Worm (Caenorhabditis elegans) whole organism, L4 larva: ENCODE data around the gene Y47D3A.13.
"Not testable (repeated sequence)": the region's sequence is repeated elsewhere in the genome, so short reads cannot be mapped to it uniquely, and the experiment has no call there.

Experiments
- F10B5.3 ChIP-seq: sonication (generic microtip); optimal IDR thresholded peaks from 2 replicates; lab custom pipeline; 2016; ENCODE audit warnings: mild to moderate bottlenecking, missing genetic modification characterization, missing compliant biosample characterization
- F26F4.8 ChIP-seq: fragments of 200-800 bp; sonication (Bioruptor generic); conservative IDR thresholded peaks from 2 replicates; pipeline ENCODE4 v1.3.6; 2022; ENCODE audit warnings: missing genetic modification characterization, missing compliant biosample characterization
- F37D6.2 ChIP-seq: sonication (generic microtip); optimal IDR thresholded peaks from 2 replicates; lab custom pipeline; 2016; ENCODE audit warnings: mild to moderate bottlenecking, missing genetic modification characterization, missing compliant biosample characterization
- F44E2.7 ChIP-seq: fragments of 200-800 bp; sonication (Bioruptor generic); IDR thresholded peaks from 2 replicates; pipeline ENCODE4 v2.1.2; 2022; ENCODE audit warnings: missing genetic modification characterization, missing compliant biosample characterization
- R02D3.7 ChIP-seq: fragments of 150-350 bp; sonication (generic microtip); optimal IDR thresholded peaks from 3 replicates; lab custom pipeline; 2014; ENCODE audit warnings: missing biosample characterization, missing genetic modification characterization
- ZK337.2 ChIP-seq: fragments of 200-800 bp; sonication (Bioruptor generic); IDR thresholded peaks from 2 replicates; pipeline ENCODE4 v1.3.6; 2022; ENCODE audit warnings: missing genetic modification reagents, missing genetic modification characterization, missing compliant biosample characterization
- aly-2 ChIP-seq: sonication (generic microtip); optimal IDR thresholded peaks from 2 replicates; lab custom pipeline; 2018; ENCODE audit warnings: missing biosample characterization, missing genetic modification characterization
- attf-4 ChIP-seq: sonication (generic microtip); optimal IDR thresholded peaks from 3 replicates; lab custom pipeline; 2017; ENCODE audit warnings: missing biosample characterization, missing genetic modification characterization
- ceh-32 ChIP-seq: sonication (generic microtip); optimal IDR thresholded peaks from 2 replicates; lab custom pipeline; 2016; ENCODE audit warnings: mild to moderate bottlenecking, missing genetic modification characterization, missing compliant biosample characterization; ENCODE audit not compliant: poor library complexity
- ceh-44 ChIP-seq: fragments of 200-800 bp; sonication (Bioruptor generic); IDR thresholded peaks from 2 replicates; pipeline ENCODE4 v1.3.6; 2022; ENCODE audit warnings: missing genetic modification reagents, missing genetic modification characterization, missing compliant biosample characterization
- cey-2 ChIP-seq: sonication (generic microtip); optimal IDR thresholded peaks from 3 replicates; lab custom pipeline; 2017; ENCODE audit warnings: missing genetic modification characterization, mild to moderate bottlenecking, missing compliant biosample characterization, antibody characterized with exemption, borderline replicate concordance; ENCODE audit not compliant: insufficient read depth
- daf-12 ChIP-seq: fragments of 150-350 bp; optimal IDR thresholded peaks from 2 replicates; lab custom pipeline; 2014; ENCODE audit warnings: missing biosample characterization, missing genetic modification reagents, missing genetic modification characterization
- daf-16 ChIP-seq, 3 experiments: sonication (generic microtip); optimal IDR thresholded peaks; 2 replicates each; lab custom pipeline; 2016 to 2017; ENCODE audit warnings: missing genetic modification characterization in 3 of 3, missing genetic modification reagents in 3 of 3, mild to moderate bottlenecking in 2 of 3, missing compliant biosample characterization in 2 of 3, missing biosample characterization in 1 of 3, moderate library complexity in 1 of 3
- daf-19 ChIP-seq: fragments of 200-800 bp; sonication (Bioruptor generic); conservative IDR thresholded peaks from 2 replicates; pipeline ENCODE4 v1.3.6; 2022; ENCODE audit warnings: missing genetic modification characterization, missing compliant biosample characterization
- dmd-6 ChIP-seq: fragments of 200-800 bp; sonication (Bioruptor generic); IDR thresholded peaks from 2 replicates; pipeline ENCODE4 v1.3.6; 2022; ENCODE audit warnings: missing genetic modification reagents, missing genetic modification characterization, missing compliant biosample characterization
- dmd-8 ChIP-seq: fragments of 200-800 bp; sonication (Bioruptor generic); IDR thresholded peaks from 2 replicates; pipeline ENCODE4 v1.3.6; 2022; ENCODE audit warnings: missing genetic modification characterization, missing compliant biosample characterization
- dmd-9 ChIP-seq: fragments of 200-800 bp; sonication (Bioruptor generic); IDR thresholded peaks from 2 replicates; pipeline ENCODE4 v1.3.6; 2022; ENCODE audit warnings: missing genetic modification reagents, missing genetic modification characterization, missing compliant biosample characterization
- fkh-10 ChIP-seq: fragments of 150-350 bp; optimal IDR thresholded peaks from 2 replicates; lab custom pipeline; 2014; ENCODE audit warnings: missing biosample characterization, missing genetic modification reagents, missing genetic modification characterization
- hif-1 ChIP-seq, 2 experiments: sonication (generic microtip); optimal IDR thresholded peaks; 2 replicates each; lab custom pipeline; 2016 to 2017; ENCODE audit warnings: missing compliant biosample characterization in 2 of 2, missing genetic modification characterization in 2 of 2, missing genetic modification reagents in 2 of 2, missing genotype in 2 of 2, mild to moderate bottlenecking in 1 of 2
- hlh-11 ChIP-seq: fragments of 200-800 bp; sonication (Bioruptor generic); optimal IDR thresholded peaks from 2 replicates; lab custom pipeline; 2018; ENCODE audit warnings: mild to moderate bottlenecking, missing genetic modification characterization, missing compliant biosample characterization
- lim-7 ChIP-seq: fragments of 200-800 bp; sonication (Bioruptor generic); IDR thresholded peaks from 2 replicates; pipeline ENCODE4 v1.3.6; 2022; ENCODE audit warnings: missing genetic modification characterization, missing compliant biosample characterization
- lin-1 ChIP-seq: fragments of 200-800 bp; sonication (Bioruptor generic); IDR thresholded peaks from 2 replicates; pipeline ENCODE4 v1.3.6; 2022; ENCODE audit warnings: missing genetic modification reagents, missing genetic modification characterization, missing compliant biosample characterization
- lin-13 ChIP-seq: fragments of 150-350 bp; optimal IDR thresholded peaks from 2 replicates; lab custom pipeline; 2014; ENCODE audit warnings: missing biosample characterization, missing genetic modification reagents, missing genetic modification characterization
- lin-29 ChIP-seq: fragments of 200-800 bp; sonication (Bioruptor generic); IDR thresholded peaks from 2 replicates; pipeline ENCODE4 v1.3.6; 2022; ENCODE audit warnings: missing genetic modification reagents, missing genetic modification characterization, missing compliant biosample characterization
- lin-38 ChIP-seq: fragments of 200-800 bp; sonication (Bioruptor generic); IDR thresholded peaks from 2 replicates; pipeline ENCODE4 v1.3.6; 2022; ENCODE audit warnings: missing genetic modification reagents, missing genetic modification characterization, missing compliant biosample characterization
- lir-3 ChIP-seq: sonication (generic microtip); optimal IDR thresholded peaks from 2 replicates; lab custom pipeline; 2016; ENCODE audit warnings: mild to moderate bottlenecking, missing genetic modification characterization, missing compliant biosample characterization
- mep-1 ChIP-seq: fragments of 150-350 bp; sonication (generic microtip); optimal IDR thresholded peaks from 3 replicates; lab custom pipeline; 2014; ENCODE audit warnings: missing biosample characterization, missing genetic modification characterization
- mes-2 ChIP-seq: sonication (generic microtip); optimal IDR thresholded peaks from 2 replicates; lab custom pipeline; 2016; ENCODE audit warnings: missing genotype, mild to moderate bottlenecking, missing genetic modification characterization, missing compliant biosample characterization; ENCODE audit not compliant: poor library complexity, severe bottlenecking
- nhr-111 ChIP-seq: fragments of 200-800 bp; sonication (Bioruptor generic); optimal IDR thresholded peaks from 2 replicates; lab custom pipeline; 2018; ENCODE audit warnings: mild to moderate bottlenecking, missing genetic modification characterization, missing compliant biosample characterization
- nhr-237 ChIP-seq: sonication (generic microtip); optimal IDR thresholded peaks from 2 replicates; lab custom pipeline; 2017; ENCODE audit warnings: missing biosample characterization, missing genetic modification characterization
- nhr-28 ChIP-seq: fragments of 150-350 bp; optimal IDR thresholded peaks from 2 replicates; lab custom pipeline; 2014; ENCODE audit warnings: missing biosample characterization, missing genetic modification characterization
- nhr-41 ChIP-seq: fragments of 200-800 bp; sonication (Bioruptor generic); IDR thresholded peaks from 2 replicates; pipeline ENCODE4 v1.3.6; 2022; ENCODE audit warnings: missing genetic modification reagents, missing genetic modification characterization, missing compliant biosample characterization
- nhr-48 ChIP-seq: sonication (generic microtip); optimal IDR thresholded peaks from 2 replicates; lab custom pipeline; 2016; ENCODE audit warnings: mild to moderate bottlenecking, missing genetic modification characterization, missing compliant biosample characterization
- nhr-6 ChIP-seq: fragments of 150-350 bp; optimal IDR thresholded peaks from 2 replicates; lab custom pipeline; 2014; ENCODE audit warnings: missing biosample characterization, missing genetic modification characterization
- pqm-1 ChIP-seq: sonication (generic microtip); optimal IDR thresholded peaks from 2 replicates; lab custom pipeline; 2017; ENCODE audit warnings: missing biosample characterization, missing genetic modification characterization
- snpc-4 ChIP-seq: fragments of 150-350 bp; optimal IDR thresholded peaks from 2 replicates; lab custom pipeline; 2014; ENCODE audit warnings: missing biosample characterization, missing genetic modification characterization
- tra-1 ChIP-seq: fragments of 200-800 bp; sonication (Bioruptor generic); IDR thresholded peaks from 2 replicates; pipeline ENCODE4 v1.3.6; 2022; ENCODE audit warnings: missing genetic modification reagents, missing genetic modification characterization, missing compliant biosample characterization
- unc-62 ChIP-seq, 3 experiments: fragments of 150-350 bp in 1 of 3; sonication (generic microtip); optimal IDR thresholded peaks in 2 of 3; peaks in 1 of 3; 1 replicate in 1 of 3; 2 replicates in 2 of 3; lab custom pipeline; 2014 to 2017; ENCODE audit warnings: missing biosample characterization in 3 of 3, missing genetic modification characterization in 3 of 3, missing genetic modification reagents in 3 of 3, missing genotype in 1 of 3
- zag-1 ChIP-seq: fragments of 150-350 bp; optimal IDR thresholded peaks from 2 replicates; lab custom pipeline; 2014; ENCODE audit warnings: missing biosample characterization, missing genetic modification characterization
- zfp-3 ChIP-seq: fragments of 200-800 bp; sonication (Bioruptor generic); conservative IDR thresholded peaks from 2 replicates; pipeline ENCODE4 v1.3.6; 2022; ENCODE audit warnings: missing genetic modification reagents, missing genetic modification characterization, missing compliant biosample characterization

Y47D3A.13 gene

ce11 chrIII:11224006-11224405 lies at the start of gene Y47D3A.13:
Gene Y47D3A.13, minus strand, starts transcription at chrIII:11224106.
- not testable (repeated sequence) for TF ChIP-seq zfp-3 (GFP tag; lab: Robert Waterston, UW); lin-29 (GFP tag; lab: Robert Waterston, UW); mes-2 (tag; lab: Kevin White, UChicago)

ce11 chrIII:11270795-11271194 lies 46.9 kb upstream of the Y47D3A.13 start, which contains the start of gene obr-1:
Gene obr-1, minus strand, starts transcription at chrIII:11270895.
- peak; percentile 18 for TF ChIP-seq nhr-28 (tag; lab: Kevin White, UChicago)
- no peak for TF ChIP-seq tra-1 (GFP tag; lab: Robert Waterston, UW)

- no peak for TF ChIP-seq daf-16 (GFP tag; optimal IDR thresholded peaks at IDR 0.05; lab: Kevin White, UChicago)
- TF ChIP-seq daf-16 (tag; optimal IDR thresholded peaks at IDR 0.05; lab: Kevin White, UChicago): peak; percentile 30
- peak; percentile 99 for TF ChIP-seq nhr-28 (tag; lab: Kevin White, UChicago)
- peak; percentile 20; the same call in 1 of the 2 replicates for TF ChIP-seq dmd-6 (GFP tag; lab: Robert Waterston, UW)
- TF ChIP-seq cey-2 (tag; lab: Kevin White, UChicago): no peak
- no peak for TF ChIP-seq lin-1 (GFP tag; lab: Robert Waterston, UW)
Observed at ce11 chrIII:11269206-11269605, 45.3 kb upstream of the Y47D3A.13 start.

- TF ChIP-seq aly-2 (tag; lab: Kevin White, UChicago) (no peak), pqm-1 (tag; lab: Kevin White, UChicago) (peak; percentile 36), hlh-11 (peak; percentile 8), lin-38 (GFP tag; lab: Robert Waterston, UW) (no peak), nhr-111 (GFP tag; lab: Kevin White, UChicago) (no peak), nhr-28 (tag; lab: Kevin White, UChicago) (peak; percentile 61), zag-1 (tag; lab: Kevin White, UChicago) (no peak), F37D6.2 (tag; lab: Kevin White, UChicago) (no peak), fkh-10 (no peak), unc-62 (GFP tag; optimal IDR thresholded peaks at IDR 0.05 in 1 of 2; lab: Kevin White, UChicago) (no peak), unc-62 (tag; optimal IDR thresholded peaks at IDR 0.05; lab: Kevin White, UChicago) (no peak), hif-1 (tag; optimal IDR thresholded peaks at IDR 0.05; lab: Kevin White, UChicago) (no peak), ZK337.2 (GFP tag; lab: Robert Waterston, UW) (no peak), mes-2 (tag; lab: Kevin White, UChicago) (no peak), lin-13 (GFP tag; lab: Kevin White, UChicago) (no peak), tra-1 (GFP tag; lab: Robert Waterston, UW) (0 out of 2 replicates have a peak, but pooled peaks have one; percentile 5), mep-1 (tag; lab: Kevin White, UChicago) (no peak), nhr-6 (tag; lab: Kevin White, UChicago) (no peak), daf-16 (GFP tag; optimal IDR thresholded peaks at IDR 0.05; lab: Kevin White, UChicago) (no peak), daf-16 (tag; optimal IDR thresholded peaks at IDR 0.05; lab: Kevin White, UChicago) (peak; percentile 24), F10B5.3 (tag; lab: Kevin White, UChicago) (no peak), snpc-4 (tag; lab: Kevin White, UChicago) (no peak), F44E2.7 (GFP tag; lab: Robert Waterston, UW) (no peak), ceh-44 (GFP tag; lab: Robert Waterston, UW) (no peak), nhr-41 (GFP tag; lab: Robert Waterston, UW) (no peak), daf-12 (tag; lab: Kevin White, UChicago) (no peak), nhr-48 (tag; lab: Kevin White, UChicago) (peak; percentile 3), lim-7 (no peak), nhr-237 (tag; lab: Kevin White, UChicago) (no peak), F26F4.8 (GFP tag; lab: Robert Waterston, UW) (no peak), daf-19 (GFP tag; lab: Robert Waterston, UW) (no peak), attf-4 (no peak), dmd-8 (GFP tag; lab: Robert Waterston, UW) (no peak), ceh-32 (tag; lab: Kevin White, UChicago) (no peak), dmd-9 (GFP tag; lab: Robert Waterston, UW) (no peak), dmd-6 (GFP tag; lab: Robert Waterston, UW) (peak; percentile 66), lir-3 (tag; lab: Kevin White, UChicago) (no peak), zfp-3 (GFP tag; lab: Robert Waterston, UW) (no peak), R02D3.7 (tag; lab: Kevin White, UChicago) (no peak)
Observed at ce11 chrIII:11268532-11268931, 44.6 kb upstream of the Y47D3A.13 start.
